Worm (Caenorhabditis elegans) whole organism, L4 larva: Measurements from ENCODE around the gene vti-1.

Experiments used
- R02D3.7 ChIP-seq: fragments of 150-350 bp; sonication (generic microtip); optimal IDR thresholded peaks from 3 replicates; lab custom pipeline; 2014; ENCODE audit warnings: missing biosample characterization, missing genetic modification characterization
- ceh-28 ChIP-seq: fragments of 150-350 bp; optimal IDR thresholded peaks from 2 replicates; lab custom pipeline; 2014; ENCODE audit warnings: missing biosample characterization, missing genetic modification reagents, missing genetic modification characterization
- ctbp-1 ChIP-seq: fragments of 200-800 bp; sonication (Bioruptor generic); IDR thresholded peaks from 2 replicates; pipeline ENCODE4 v1.3.6; 2022; ENCODE audit warnings: missing genetic modification reagents, missing genetic modification characterization, missing compliant biosample characterization
- gei-8 ChIP-seq: fragments of 200-800 bp; sonication (Bioruptor generic); optimal IDR thresholded peaks from 2 replicates; lab custom pipeline; 2018; ENCODE audit warnings: mild to moderate bottlenecking, missing genetic modification characterization, missing compliant biosample characterization
- lsy-2 ChIP-seq, 2 experiments: fragments of 150-350 bp in 1 of 2; sonication (generic microtip) in 1 of 2; optimal IDR thresholded peaks; 2 replicates each; lab custom pipeline; 2014 to 2017; ENCODE audit warnings: missing biosample characterization in 2 of 2, missing genetic modification characterization in 2 of 2
- snpc-4 ChIP-seq: fragments of 150-350 bp; optimal IDR thresholded peaks from 2 replicates; lab custom pipeline; 2014; ENCODE audit warnings: missing biosample characterization, missing genetic modification characterization
- unc-62 ChIP-seq, 3 experiments: fragments of 150-350 bp in 1 of 3; sonication (generic microtip); optimal IDR thresholded peaks in 2 of 3; peaks in 1 of 3; 1 replicate in 1 of 3; 2 replicates in 2 of 3; lab custom pipeline; 2014 to 2017; ENCODE audit warnings: missing biosample characterization in 3 of 3, missing genetic modification characterization in 3 of 3, missing genetic modification reagents in 3 of 3, missing genotype in 1 of 3

- TF ChIP-seq snpc-4 (tag; lab: Kevin White, UChicago) = no peak
- TF ChIP-seq ctbp-1 (GFP tag; lab: Robert Waterston, UW) = no peak
- TF ChIP-seq ceh-28 (tag; lab: Kevin White, UChicago) = no peak
- TF ChIP-seq unc-62 (GFP tag; optimal IDR thresholded peaks at IDR 0.05 in 1 of 2; lab: Kevin White, UChicago) = no peak
- TF ChIP-seq unc-62 (tag; optimal IDR thresholded peaks at IDR 0.05; lab: Kevin White, UChicago) = no peak
- no peak for TF ChIP-seq R02D3.7 (tag; lab: Kevin White, UChicago)
- no peak for TF ChIP-seq lsy-2 (tag; optimal IDR thresholded peaks at IDR 0.05; lab: Kevin White, UChicago)
- no peak for TF ChIP-seq gei-8
Measured at ce11 chrIV:14760845-14761244, 5.6 kb downstream of the vti-1 start, which contains the start of gene ptp-5.2.
